Worm (Caenorhabditis elegans) whole organism, late embryonic: Measurements from ENCODE around the gene W07G4.5.

Experiments used
- dmd-4 ChIP-seq: sonication (generic microtip); optimal IDR thresholded peaks from 2 replicates; lab custom pipeline; 2016; ENCODE audit warnings: borderline replicate concordance, missing genetic modification characterization, missing compliant biosample characterization
- dve-1 ChIP-seq: sonication (generic microtip); optimal IDR thresholded peaks from 2 replicates; lab custom pipeline; 2017; ENCODE audit warnings: antibody characterized with exemption, mild to moderate bottlenecking, missing genetic modification characterization, missing compliant biosample characterization
- nhr-11 ChIP-seq: fragments of 150-350 bp; optimal IDR thresholded peaks from 2 replicates; lab custom pipeline; 2014; ENCODE audit warnings: missing biosample characterization, missing genetic modification characterization
- pha-4 ChIP-seq: fragments of 150-350 bp; optimal IDR thresholded peaks from 2 replicates; lab custom pipeline; 2018; ENCODE audit warnings: missing biosample characterization, missing genetic modification reagents, missing genetic modification characterization
- zip-5 ChIP-seq: sonication (generic microtip); optimal IDR thresholded peaks from 2 replicates; lab custom pipeline; 2016; ENCODE audit warnings: missing genetic modification characterization, missing compliant biosample characterization

DNA sequence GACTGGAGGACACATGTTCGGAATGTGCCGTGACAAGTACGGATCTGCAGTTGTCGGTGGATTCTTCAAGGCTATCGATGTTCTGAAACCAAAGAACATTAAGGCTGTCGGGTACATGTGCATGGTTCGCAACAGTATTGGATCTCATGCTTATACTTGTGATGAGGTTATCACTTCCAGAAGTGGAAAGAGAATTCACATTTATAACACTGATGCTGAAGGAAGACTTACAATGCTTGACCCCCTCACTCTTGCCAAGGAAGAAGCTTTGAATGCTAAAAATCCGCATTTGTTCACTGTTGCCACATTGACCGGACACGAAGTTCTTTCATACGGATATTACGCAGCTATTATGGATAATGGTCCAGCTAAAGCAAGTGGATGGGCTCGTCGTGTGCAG lies 2.8 kb upstream of the W07G4.5 start:
- TF ChIP-seq zip-5 (no peak), dmd-4 (no peak), nhr-11 (tag; lab: Kevin White, UChicago) (no peak), dve-1 (tag; lab: Kevin White, UChicago) (no peak), pha-4 (no peak)
